ENCODE assay signal across 2 worm cellular contexts in the genomic region with DNA sequence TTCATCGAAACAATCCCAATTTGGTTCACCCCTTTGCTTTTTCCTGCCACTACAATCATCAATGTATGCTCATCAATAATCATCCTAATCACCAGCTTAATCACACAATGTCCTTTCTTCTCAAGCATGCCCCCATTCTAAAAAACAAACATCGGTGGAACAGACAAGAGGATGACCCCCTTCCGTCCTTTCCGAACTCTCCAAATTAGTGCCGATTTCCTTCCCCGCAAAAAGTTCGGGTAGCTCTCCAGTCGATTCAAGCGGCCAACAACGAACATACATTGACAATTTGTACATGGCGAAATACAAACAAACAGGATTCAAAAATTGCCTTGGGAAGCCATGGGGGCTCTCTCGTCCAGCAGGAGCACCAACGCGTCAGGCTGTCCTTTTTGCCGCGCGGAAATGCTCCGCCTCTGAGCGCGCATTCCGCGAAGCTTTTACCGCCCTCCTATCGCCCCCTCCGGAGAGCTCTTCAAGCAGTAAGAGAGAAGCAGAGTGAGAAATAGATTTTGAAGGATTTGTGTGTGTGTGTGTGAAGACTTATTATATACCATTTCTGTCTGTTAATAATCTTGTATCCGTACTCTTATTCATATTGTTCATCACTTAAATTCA.
A peak's percentile ranks its signal among the peaks of the same experiment; 100 is the strongest.
TF ChIP-seq lines count a peak whose summit lies in the region.

Gene appg-1 (plus strand): TSS at position 427 of the 618 bp plus-strand sequence.

TF ChIP-seq in whole organism, L4 larva, 104 proteins besides CTCF, POLR2A, EP300 and RAD21:
- 0 out of 2 replicates have a peak, but pooled peaks have one; percentile 34 for TF ChIP-seq dmd-8 (GFP tag; IDR thresholded peaks at IDR 0.05; lab: Robert Waterston, UW)
- 0 out of 2 replicates have a peak, but pooled peaks have one; percentile 6 for TF ChIP-seq madf-9 (GFP tag; conservative IDR thresholded peaks at IDR 0.05; lab: Robert Waterston, UW)
- peak; percentile 86 for TF ChIP-seq set-16 (GFP tag; IDR thresholded peaks at IDR 0.05; lab: Robert Waterston, UW)
- 0 out of 2 replicates have a peak, but pooled peaks have one; percentile 5 for TF ChIP-seq F26F4.8 (GFP tag; conservative IDR thresholded peaks at IDR 0.05; lab: Robert Waterston, UW)
- no peak for TF ChIP-seq T20F7.1 (GFP tag; optimal IDR thresholded peaks at IDR 0.05; lab: Kevin White, UChicago)
- peak; percentile 91 for TF ChIP-seq aha-1 (tag; lab: Kevin White, UChicago)
- TF ChIP-seq Y105C5A.15 (GFP tag; IDR thresholded peaks at IDR 0.05; lab: Robert Waterston, UW), result no peak
- peak; percentile 3 for TF ChIP-seq spr-3 (GFP tag; optimal IDR thresholded peaks at IDR 0.05; lab: Kevin White, UChicago)

TF ChIP-seq in whole organism, young adult, 124 proteins besides CTCF, POLR2A, EP300 and RAD21:
- no peak for TF ChIP-seq lin-35 (GFP tag; optimal IDR thresholded peaks at IDR 0.05; lab: Kevin White, UChicago)
- TF ChIP-seq rpc-1 (optimal IDR thresholded peaks at IDR 0.05; lab: Kevin White, UChicago), result no peak
- no peak for TF ChIP-seq rpc-1 (tag; optimal IDR thresholded peaks at IDR 0.05; lab: Kevin White, UChicago)
- TF ChIP-seq nhr-27 (tag; optimal IDR thresholded peaks at IDR 0.05; lab: Kevin White, UChicago), result no peak
- TF ChIP-seq egrh-3 (GFP tag; IDR thresholded peaks at IDR 0.05; lab: Robert Waterston, UW), result peak; percentile 76; the same call in 1 of the 2 replicates
- no peak for TF ChIP-seq xnd-1 (tag; optimal IDR thresholded peaks at IDR 0.05; lab: Kevin White, UChicago)
- no peak for TF ChIP-seq gei-17 (GFP tag; optimal IDR thresholded peaks at IDR 0.05; lab: Kevin White, UChicago)
- peak; percentile 87 for TF ChIP-seq zfh-2 (GFP tag; conservative IDR thresholded peaks at IDR 0.05; lab: Robert Waterston, UW)
- TF ChIP-seq B0035.1 (tag; optimal IDR thresholded peaks at IDR 0.05; lab: Kevin White, UChicago), result no peak
- TF ChIP-seq zim-3 (tag; optimal IDR thresholded peaks at IDR 0.05; lab: Kevin White, UChicago), result no peak
- no peak for TF ChIP-seq K12H6.12 (tag; optimal IDR thresholded peaks at IDR 0.05; lab: Kevin White, UChicago)
